Fruit fly (Drosophila melanogaster): ENCODE results near the gene Pli.

dm6 chr3R:23846107-23846506, 43.7 kb downstream of the Pli start:
- no peak for TF ChIP-seq CG8478 (optimal IDR thresholded peaks at IDR 0.05)
- no peak for TF ChIP-seq pan (optimal IDR thresholded peaks at IDR 0.05)

All from whole organism.